Worm (Caenorhabditis elegans) whole organism, L4 larva: ENCODE data around the gene nlp-20.

Experiments
- D1046.2 ChIP-seq: fragments of 200-800 bp; sonication (Bioruptor generic); IDR thresholded peaks from 2 replicates; pipeline ENCODE4 v1.3.6; 2022; ENCODE audit warnings: missing genetic modification characterization, missing compliant biosample characterization
- F26F4.8 ChIP-seq: fragments of 200-800 bp; sonication (Bioruptor generic); conservative IDR thresholded peaks from 2 replicates; pipeline ENCODE4 v1.3.6; 2022; ENCODE audit warnings: missing genetic modification characterization, missing compliant biosample characterization
- T20F7.1 ChIP-seq: fragments of 200-800 bp; sonication (Bioruptor generic); optimal IDR thresholded peaks from 2 replicates; lab custom pipeline; 2018; ENCODE audit warnings: mild to moderate bottlenecking, missing genetic modification characterization, missing compliant biosample characterization
- Y5F2A.4 ChIP-seq: fragments of 200-800 bp; sonication (Bioruptor generic); optimal IDR thresholded peaks from 2 replicates; lab custom pipeline; 2018; ENCODE audit warnings: mild to moderate bottlenecking, missing genetic modification characterization, missing compliant biosample characterization
- aha-1 ChIP-seq: fragments of 150-350 bp; peaks from one replicate; lab custom pipeline; 2014; ENCODE audit warnings: missing biosample characterization, missing genetic modification characterization
- aly-2 ChIP-seq: sonication (generic microtip); optimal IDR thresholded peaks from 2 replicates; lab custom pipeline; 2018; ENCODE audit warnings: missing biosample characterization, missing genetic modification characterization
- ama-1 ChIP-seq: fragments of 150-350 bp; optimal IDR thresholded peaks from 2 replicates; lab custom pipeline; 2014; ENCODE audit warnings: inconsistent platforms, mixed read lengths
- cey-2 ChIP-seq: sonication (generic microtip); optimal IDR thresholded peaks from 3 replicates; lab custom pipeline; 2017; ENCODE audit warnings: missing genetic modification characterization, mild to moderate bottlenecking, missing compliant biosample characterization, antibody characterized with exemption, borderline replicate concordance; ENCODE audit not compliant: insufficient read depth
- daf-12 ChIP-seq: fragments of 150-350 bp; optimal IDR thresholded peaks from 2 replicates; lab custom pipeline; 2014; ENCODE audit warnings: missing biosample characterization, missing genetic modification reagents, missing genetic modification characterization
- dpl-1 ChIP-seq: fragments of 150-350 bp; optimal IDR thresholded peaks from 2 replicates; lab custom pipeline; 2014; ENCODE audit warnings: missing biosample characterization, missing genetic modification reagents, missing genetic modification characterization
- dve-1 ChIP-seq: sonication (generic microtip); optimal IDR thresholded peaks from 2 replicates; lab custom pipeline; 2017; ENCODE audit warnings: antibody characterized with exemption, mild to moderate bottlenecking, missing genetic modification characterization, missing compliant biosample characterization; ENCODE audit not compliant: insufficient read depth
- hif-1 ChIP-seq, 2 experiments: sonication (generic microtip); optimal IDR thresholded peaks; 2 replicates each; lab custom pipeline; 2016 to 2017; ENCODE audit warnings: missing compliant biosample characterization in 2 of 2, missing genetic modification characterization in 2 of 2, missing genetic modification reagents in 2 of 2, missing genotype in 2 of 2, mild to moderate bottlenecking in 1 of 2
- hlh-11 ChIP-seq: fragments of 200-800 bp; sonication (Bioruptor generic); optimal IDR thresholded peaks from 2 replicates; lab custom pipeline; 2018; ENCODE audit warnings: mild to moderate bottlenecking, missing genetic modification characterization, missing compliant biosample characterization
- hlh-30 ChIP-seq: sonication (generic microtip); optimal IDR thresholded peaks from 2 replicates; lab custom pipeline; 2017; ENCODE audit warnings: antibody characterized with exemption, mild to moderate bottlenecking, missing genetic modification characterization, missing compliant biosample characterization; ENCODE audit not compliant: insufficient read depth
- hmg-1.1 ChIP-seq: fragments of 200-800 bp; sonication (Bioruptor generic); IDR thresholded peaks from 2 replicates; pipeline ENCODE4 v1.3.6; 2022; ENCODE audit warnings: missing genetic modification reagents, missing genetic modification characterization, missing compliant biosample characterization
- lin-13 ChIP-seq: fragments of 150-350 bp; optimal IDR thresholded peaks from 2 replicates; lab custom pipeline; 2014; ENCODE audit warnings: missing biosample characterization, missing genetic modification reagents, missing genetic modification characterization
- lin-38 ChIP-seq: fragments of 200-800 bp; sonication (Bioruptor generic); IDR thresholded peaks from 2 replicates; pipeline ENCODE4 v1.3.6; 2022; ENCODE audit warnings: missing genetic modification reagents, missing genetic modification characterization, missing compliant biosample characterization
- lin-39 ChIP-seq: fragments of 150-350 bp; optimal IDR thresholded peaks from 2 replicates; lab custom pipeline; 2014; ENCODE audit warnings: missing biosample characterization, missing genetic modification reagents, missing genetic modification characterization
- lsy-2 ChIP-seq, 2 experiments: fragments of 150-350 bp in 1 of 2; sonication (generic microtip) in 1 of 2; optimal IDR thresholded peaks; 2 replicates each; lab custom pipeline; 2014 to 2017; ENCODE audit warnings: missing biosample characterization in 2 of 2, missing genetic modification characterization in 2 of 2
- madf-5 ChIP-seq, 2 experiments: fragments of 200-800 bp; sonication (Bioruptor generic); IDR thresholded peaks; 2 replicates each; pipeline ENCODE4 v1.3.6; 2022; ENCODE audit warnings: missing compliant biosample characterization in 2 of 2, missing genetic modification characterization in 2 of 2
- mep-1 ChIP-seq: fragments of 150-350 bp; sonication (generic microtip); optimal IDR thresholded peaks from 3 replicates; lab custom pipeline; 2014; ENCODE audit warnings: missing biosample characterization, missing genetic modification characterization
- mes-2 ChIP-seq: sonication (generic microtip); optimal IDR thresholded peaks from 2 replicates; lab custom pipeline; 2016; ENCODE audit warnings: missing genotype, mild to moderate bottlenecking, missing genetic modification characterization, missing compliant biosample characterization; ENCODE audit not compliant: poor library complexity, severe bottlenecking
- mxl-2 ChIP-seq: fragments of 200-800 bp; sonication (Bioruptor generic); conservative IDR thresholded peaks from 2 replicates; pipeline ENCODE4 v1.3.6; 2022; ENCODE audit warnings: missing genetic modification reagents, missing genetic modification characterization, missing compliant biosample characterization
- mxl-3 ChIP-seq: fragments of 200-800 bp; sonication (Bioruptor generic); optimal IDR thresholded peaks from 2 replicates; lab custom pipeline; 2018; ENCODE audit warnings: mild to moderate bottlenecking, missing genetic modification characterization, missing compliant biosample characterization
- nhr-102 ChIP-seq: sonication (generic microtip); optimal IDR thresholded peaks from 2 replicates; lab custom pipeline; 2016; ENCODE audit warnings: mild to moderate bottlenecking, missing genetic modification characterization, moderate library complexity, missing compliant biosample characterization
- nhr-11 ChIP-seq: fragments of 150-350 bp; optimal IDR thresholded peaks from 2 replicates; lab custom pipeline; 2014; ENCODE audit warnings: missing biosample characterization, missing genetic modification characterization
- nhr-25 ChIP-seq: sonication (generic microtip); optimal IDR thresholded peaks from 2 replicates; lab custom pipeline; 2017; ENCODE audit warnings: missing genetic modification characterization, mild to moderate bottlenecking, missing compliant biosample characterization, antibody characterized with exemption, moderate library complexity, borderline replicate concordance; ENCODE audit not compliant: insufficient read depth
- nhr-28 ChIP-seq: fragments of 150-350 bp; optimal IDR thresholded peaks from 2 replicates; lab custom pipeline; 2014; ENCODE audit warnings: missing biosample characterization, missing genetic modification characterization
- nhr-6 ChIP-seq: fragments of 150-350 bp; optimal IDR thresholded peaks from 2 replicates; lab custom pipeline; 2014; ENCODE audit warnings: missing biosample characterization, missing genetic modification characterization
- nhr-77 ChIP-seq: fragments of 150-350 bp; optimal IDR thresholded peaks from 2 replicates; lab custom pipeline; 2014; ENCODE audit warnings: missing biosample characterization, missing genetic modification characterization
- pha-4 ChIP-seq, 2 experiments: fragments of 150-350 bp in 1 of 2; fragments of 200-800 bp in 1 of 2; sonication (Bioruptor generic) in 1 of 2; IDR thresholded peaks in 1 of 2; optimal IDR thresholded peaks in 1 of 2; 2 replicates each; pipeline versions ENCODE4 v1.3.6 to Lab custom; 2014 to 2022; ENCODE audit warnings: missing genetic modification characterization in 2 of 2, missing genetic modification reagents in 2 of 2, missing biosample characterization in 1 of 2, missing compliant biosample characterization in 1 of 2
- pqm-1 ChIP-seq: sonication (generic microtip); optimal IDR thresholded peaks from 2 replicates; lab custom pipeline; 2017; ENCODE audit warnings: missing biosample characterization, missing genetic modification characterization
- rbr-2 ChIP-seq: sonication (generic microtip); optimal IDR thresholded peaks from 2 replicates; lab custom pipeline; 2016; ENCODE audit warnings: missing genotype, missing genetic modification characterization, missing compliant biosample characterization
- saeg-2 ChIP-seq: fragments of 200-800 bp; sonication (Bioruptor generic); IDR thresholded peaks from 2 replicates; pipeline ENCODE4 v1.3.6; 2022; ENCODE audit warnings: missing genetic modification reagents, missing genetic modification characterization, missing compliant biosample characterization
- unc-130 ChIP-seq: sonication (generic microtip); optimal IDR thresholded peaks from 2 replicates; lab custom pipeline; 2016; ENCODE audit warnings: missing genetic modification reagents, missing genetic modification characterization, missing compliant biosample characterization
- unc-62 ChIP-seq, 3 experiments: fragments of 150-350 bp in 1 of 3; sonication (generic microtip); optimal IDR thresholded peaks in 2 of 3; peaks in 1 of 3; 1 replicate in 1 of 3; 2 replicates in 2 of 3; lab custom pipeline; 2014 to 2017; ENCODE audit warnings: missing biosample characterization in 3 of 3, missing genetic modification characterization in 3 of 3, missing genetic modification reagents in 3 of 3, missing genotype in 1 of 3
- vab-7 ChIP-seq: fragments of 200-800 bp; sonication (Bioruptor generic); IDR thresholded peaks from 2 replicates; pipeline ENCODE4 v1.3.6; 2022; ENCODE audit warnings: missing genetic modification reagents, missing genetic modification characterization, missing compliant biosample characterization

The nlp-20 gene

ce11 chrIV:7658589-7658988, 15.7 kb upstream of the nlp-20 start, which contains the start of gene C08G9.1:
Gene C08G9.1, plus strand, starts transcription at chrIV:7658763.
- TF ChIP-seq daf-12 (no peak), D1046.2 (no peak), nhr-25 (no peak), madf-5 (GFP tag; IDR thresholded peaks at IDR 0.05; lab: Robert Waterston, UW) (no peak), vab-7 (GFP tag; lab: Robert Waterston, UW) (no peak), saeg-2 (GFP tag; lab: Robert Waterston, UW) (no peak), unc-62 (GFP tag; optimal IDR thresholded peaks at IDR 0.05 in 1 of 2; lab: Kevin White, UChicago) (peak in 1 of 2 experiments; percentile 74), unc-62 (tag; optimal IDR thresholded peaks at IDR 0.05; lab: Kevin White, UChicago) (no peak), nhr-102 (no peak), lsy-2 (tag; optimal IDR thresholded peaks at IDR 0.05; lab: Kevin White, UChicago) (peak in 1 of 2 experiments; percentile 4), hmg-1.1 (peak; percentile 44; the same call in 1 of the 2 replicates), aha-1 (tag; lab: Kevin White, UChicago) (no peak), ama-1 (no peak), cey-2 (tag; lab: Kevin White, UChicago) (no peak), nhr-28 (no peak)

ce11 chrIV:7654212-7654778, 11.4 kb upstream of the nlp-20 start, which contains the start of gene nrde-4:
Gene nrde-4, minus strand, starts transcription at chrIV:7654262.
- no peak for TF ChIP-seq daf-12
- no peak for TF ChIP-seq lin-39 (tag; lab: Kevin White, UChicago)
- peak; percentile 52 for TF ChIP-seq nhr-25
- peak in 1 of 2 experiments; percentile 74 for TF ChIP-seq lsy-2 (tag; optimal IDR thresholded peaks at IDR 0.05; lab: Kevin White, UChicago)
- peak; percentile 49 for TF ChIP-seq hlh-30 (tag; lab: Kevin White, UChicago)
- TF ChIP-seq hmg-1.1 = 0 out of 2 replicates have a peak, but pooled peaks have one; percentile 32
- TF ChIP-seq lin-13 = peak; percentile 13
- TF ChIP-seq mxl-3 (GFP tag; lab: Kevin White, UChicago) = peak; percentile 24
- TF ChIP-seq T20F7.1 (GFP tag; lab: Kevin White, UChicago) = peak; percentile 15
- peak; percentile 96 for TF ChIP-seq lin-38 (GFP tag; lab: Robert Waterston, UW)
- TF ChIP-seq hlh-11 (tag; lab: Kevin White, UChicago) = peak; percentile 63
- no peak for TF ChIP-seq mxl-2
- no peak for TF ChIP-seq aly-2 (tag; lab: Kevin White, UChicago)
- TF ChIP-seq unc-130 (GFP tag; lab: Kevin White, UChicago) = peak; percentile 55
- peak; percentile 6 for TF ChIP-seq pqm-1 (tag; lab: Kevin White, UChicago)
- TF ChIP-seq mes-2 (tag; lab: Kevin White, UChicago) = peak; percentile 94
- TF ChIP-seq nhr-77 (tag; lab: Kevin White, UChicago) = peak; percentile 86
- peak; percentile 62 for TF ChIP-seq dpl-1
- TF ChIP-seq nhr-102 = peak; percentile 8
- peak; percentile 86 for TF ChIP-seq nhr-6 (tag; lab: Kevin White, UChicago)
- TF ChIP-seq nhr-28 = peak; percentile 64
- TF ChIP-seq F26F4.8 (GFP tag; lab: Robert Waterston, UW) = no peak
- no peak for TF ChIP-seq vab-7 (GFP tag; lab: Robert Waterston, UW)
- TF ChIP-seq Y5F2A.4 (GFP tag; lab: Kevin White, UChicago) = no peak
- TF ChIP-seq mep-1 (tag; lab: Kevin White, UChicago) = peak; percentile 82
- TF ChIP-seq rbr-2 (tag; lab: Kevin White, UChicago) = peak; percentile 51
- TF ChIP-seq pha-4 (GFP tag; IDR thresholded peaks at IDR 0.05; lab: Robert Waterston, UW) = peak; percentile 35; the same call in 1 of the 2 replicates
- peak; percentile 42 for TF ChIP-seq pha-4 (tag; optimal IDR thresholded peaks at IDR 0.05; lab: Kevin White, UChicago)
- TF ChIP-seq dve-1 = peak; percentile 46
- peak; percentile 46 for TF ChIP-seq nhr-11 (tag; lab: Kevin White, UChicago)
- peak in 1 of 2 experiments; percentile 71 for TF ChIP-seq hif-1 (tag; optimal IDR thresholded peaks at IDR 0.05; lab: Kevin White, UChicago)
